Worm (Caenorhabditis elegans) whole organism, L3 larva: ENCODE results near the gene F55C12.6.

Experiments used
- aly-2 ChIP-seq: fragments of 150-350 bp; optimal IDR thresholded peaks from 2 replicates; lab custom pipeline; 2014; ENCODE audit warnings: missing biosample characterization, missing genetic modification characterization
- ama-1 ChIP-seq: fragments of 150-350 bp; optimal IDR thresholded peaks from 2 replicates; lab custom pipeline; 2018
- ceh-16 ChIP-seq: sonication (generic microtip); optimal IDR thresholded peaks from 2 replicates; lab custom pipeline; 2017; ENCODE audit warnings: missing biosample characterization, missing genetic modification characterization
- ceh-82 ChIP-seq: fragments of 150-350 bp; optimal IDR thresholded peaks from 2 replicates; lab custom pipeline; 2014; ENCODE audit warnings: missing biosample characterization, missing genetic modification characterization
- daf-12 ChIP-seq: fragments of 150-350 bp; optimal IDR thresholded peaks from 2 replicates; lab custom pipeline; 2014; ENCODE audit warnings: missing biosample characterization, missing genetic modification reagents, missing genetic modification characterization
- egl-27 ChIP-seq: sonication (generic microtip); optimal IDR thresholded peaks from 4 replicates; lab custom pipeline; 2017; ENCODE audit warnings: missing biosample characterization, missing genetic modification reagents, missing genetic modification characterization
- elt-1 ChIP-seq: fragments of 150-350 bp; optimal IDR thresholded peaks from 2 replicates; lab custom pipeline; 2014; ENCODE audit warnings: missing biosample characterization, missing genetic modification characterization
- elt-2 ChIP-seq: sonication (generic microtip); optimal IDR thresholded peaks from 2 replicates; lab custom pipeline; 2016; ENCODE audit warnings: missing genetic modification reagents, mild to moderate bottlenecking, missing genetic modification characterization, missing compliant biosample characterization
- elt-3 ChIP-seq, 3 experiments: fragments of 150-350 bp in 1 of 3; sonication (generic microtip) in 2 of 3; optimal IDR thresholded peaks; 2 replicates in 2 of 3; 4 replicates in 1 of 3; lab custom pipeline; 2014 to 2017; ENCODE audit warnings: missing biosample characterization in 3 of 3, missing genetic modification characterization in 3 of 3
- eor-1 ChIP-seq, 2 experiments: fragments of 150-350 bp; optimal IDR thresholded peaks; 2 replicates each; lab custom pipeline; 2014 to 2018; ENCODE audit warnings: missing biosample characterization in 2 of 2, missing genetic modification characterization in 2 of 2
- fkh-10 ChIP-seq: sonication (generic microtip); optimal IDR thresholded peaks from 2 replicates; lab custom pipeline; 2017; ENCODE audit warnings: missing biosample characterization, missing genetic modification reagents, missing genetic modification characterization
- fkh-2 ChIP-seq: fragments of 150-350 bp; optimal IDR thresholded peaks from 2 replicates; lab custom pipeline; 2014; ENCODE audit warnings: missing biosample characterization, missing genetic modification reagents, missing genetic modification characterization
- fos-1 ChIP-seq: fragments of 150-350 bp; optimal IDR thresholded peaks from 2 replicates; lab custom pipeline; 2014; ENCODE audit warnings: missing biosample characterization, missing genetic modification characterization
- hmg-11 ChIP-seq: sonication (generic microtip); optimal IDR thresholded peaks from 2 replicates; lab custom pipeline; 2016; ENCODE audit warnings: missing genetic modification characterization, missing compliant biosample characterization
- mdl-1 ChIP-seq: fragments of 150-350 bp; optimal IDR thresholded peaks from 2 replicates; lab custom pipeline; 2014; ENCODE audit warnings: missing biosample characterization, missing genetic modification characterization
- mml-1 ChIP-seq: fragments of 150-350 bp; sonication (generic microtip); optimal IDR thresholded peaks from 3 replicates; lab custom pipeline; 2014; ENCODE audit warnings: missing biosample characterization, missing genetic modification characterization
- nfya-1 ChIP-seq: sonication (generic microtip); optimal IDR thresholded peaks from 2 replicates; lab custom pipeline; 2017; ENCODE audit warnings: missing genetic modification characterization, mild to moderate bottlenecking, missing compliant biosample characterization, antibody characterized with exemption, moderate library complexity; ENCODE audit not compliant: insufficient read depth
- nhr-11 ChIP-seq: fragments of 150-350 bp; optimal IDR thresholded peaks from 2 replicates; lab custom pipeline; 2014; ENCODE audit warnings: missing biosample characterization, missing genetic modification characterization
- nhr-12 ChIP-seq: fragments of 150-350 bp; optimal IDR thresholded peaks from 2 replicates; lab custom pipeline; 2014; ENCODE audit warnings: missing biosample characterization, missing genetic modification characterization
- nhr-23 ChIP-seq: fragments of 150-350 bp; optimal IDR thresholded peaks from 2 replicates; lab custom pipeline; 2014; ENCODE audit warnings: missing biosample characterization, missing genetic modification reagents, missing genetic modification characterization
- nhr-237 ChIP-seq: fragments of 150-350 bp; optimal IDR thresholded peaks from 2 replicates; lab custom pipeline; 2014; ENCODE audit warnings: missing biosample characterization, missing genetic modification characterization
- nhr-25 ChIP-seq: sonication (generic microtip); optimal IDR thresholded peaks from 2 replicates; lab custom pipeline; 2017; ENCODE audit warnings: missing biosample characterization, missing genetic modification characterization
- nhr-28 ChIP-seq: fragments of 150-350 bp; optimal IDR thresholded peaks from 2 replicates; lab custom pipeline; 2014; ENCODE audit warnings: missing biosample characterization, missing genetic modification characterization
- nhr-76 ChIP-seq: fragments of 150-350 bp; sonication (generic microtip); optimal IDR thresholded peaks from 5 replicates; lab custom pipeline; 2014; ENCODE audit warnings: missing biosample characterization, missing genetic modification characterization
- nhr-77 ChIP-seq: fragments of 150-350 bp; optimal IDR thresholded peaks from 2 replicates; lab custom pipeline; 2014; ENCODE audit warnings: missing biosample characterization, missing genetic modification characterization
- pha-4 ChIP-seq: fragments of 150-350 bp; optimal IDR thresholded peaks from 2 replicates; lab custom pipeline; 2014; ENCODE audit warnings: missing biosample characterization, missing genetic modification reagents, missing genetic modification characterization
- pqm-1 ChIP-seq: fragments of 150-350 bp; optimal IDR thresholded peaks from 2 replicates; lab custom pipeline; 2017; ENCODE audit warnings: missing biosample characterization, missing genetic modification characterization, inconsistent platforms
- sea-2 ChIP-seq: fragments of 150-350 bp; sonication (generic microtip); optimal IDR thresholded peaks from 4 replicates; lab custom pipeline; 2014; ENCODE audit warnings: missing biosample characterization, missing genetic modification reagents, missing genetic modification characterization
- snpc-4 ChIP-seq: fragments of 150-350 bp; optimal IDR thresholded peaks from 2 replicates; lab custom pipeline; 2014; ENCODE audit warnings: missing biosample characterization, missing genetic modification characterization
- tbx-2 ChIP-seq: sonication (generic microtip); optimal IDR thresholded peaks from 2 replicates; lab custom pipeline; 2016; ENCODE audit warnings: mild to moderate bottlenecking, missing genetic modification characterization, missing compliant biosample characterization
- unc-39 ChIP-seq: sonication (generic microtip); optimal IDR thresholded peaks from 4 replicates; lab custom pipeline; 2017; ENCODE audit warnings: missing biosample characterization, missing genetic modification characterization
- unc-62 ChIP-seq: fragments of 150-350 bp; sonication (generic microtip); optimal IDR thresholded peaks from 4 replicates; lab custom pipeline; 2014; ENCODE audit warnings: missing biosample characterization, missing genetic modification reagents, missing genetic modification characterization
- zag-1 ChIP-seq: fragments of 150-350 bp; optimal IDR thresholded peaks from 2 replicates; lab custom pipeline; 2014; ENCODE audit warnings: missing biosample characterization, missing genetic modification characterization
- ztf-11 ChIP-seq: fragments of 150-350 bp; optimal IDR thresholded peaks from 2 replicates; lab custom pipeline; 2014; ENCODE audit warnings: missing biosample characterization, missing genetic modification characterization
- ztf-4 ChIP-seq: fragments of 150-350 bp; optimal IDR thresholded peaks from 2 replicates; lab custom pipeline; 2014; ENCODE audit warnings: missing biosample characterization, missing genetic modification characterization

The F55C12.6 gene

DNA sequence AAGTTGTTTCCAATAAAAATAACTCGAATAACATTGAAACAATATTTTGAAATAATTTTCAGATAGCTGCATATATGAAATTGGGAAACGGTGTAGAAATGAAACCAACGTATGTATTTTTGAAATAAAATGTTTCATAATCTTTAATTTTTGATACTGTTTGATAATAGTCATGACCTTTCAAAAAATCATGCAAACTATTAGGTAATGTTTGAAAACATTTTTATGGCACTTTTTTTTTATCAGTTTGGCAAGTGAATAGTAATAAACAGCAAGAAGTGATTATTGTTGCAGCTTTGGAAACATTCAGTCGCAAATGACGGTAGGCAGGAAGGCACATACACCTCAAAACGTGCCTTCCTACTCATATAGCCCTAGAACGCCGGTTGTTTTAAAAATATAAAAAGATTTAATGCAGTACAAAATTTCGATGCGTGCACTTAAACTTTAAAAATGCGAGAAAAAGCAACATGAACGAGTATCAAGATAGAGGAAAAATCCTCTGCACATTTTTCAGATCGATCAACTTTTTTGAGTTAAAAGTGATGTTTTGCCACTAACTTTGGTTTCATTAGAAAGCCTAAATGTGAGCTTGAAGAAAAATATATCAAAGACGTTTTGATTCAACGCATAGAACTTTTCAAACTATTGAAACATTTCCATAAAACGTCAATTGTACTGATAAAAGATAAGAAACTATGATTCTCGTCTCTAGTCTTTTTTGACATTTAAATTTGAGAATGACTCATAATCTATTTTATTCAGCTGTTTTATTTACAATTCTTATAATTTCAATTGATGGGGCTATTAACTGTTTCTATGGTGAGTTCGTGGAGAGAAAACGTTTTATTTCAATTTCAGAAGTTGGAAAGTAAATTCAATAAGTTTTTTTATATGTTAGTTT is 10.3 kb downstream of the F55C12.6 start, which contains the start of gene F55C12.19:
TSS of gene F55C12.19 (plus strand) at position 735 of the 904 bp plus-strand sequence.
- TF ChIP-seq pqm-1 (tag; lab: Kevin White, UChicago) (peak; percentile 69), elt-2 (peak; percentile 66), egl-27 (no peak), elt-3 (tag; optimal IDR thresholded peaks at IDR 0.05; lab: Kevin White, UChicago) (no peak), fos-1 (peak; percentile 11), pha-4 (peak; percentile 30)

DNA sequence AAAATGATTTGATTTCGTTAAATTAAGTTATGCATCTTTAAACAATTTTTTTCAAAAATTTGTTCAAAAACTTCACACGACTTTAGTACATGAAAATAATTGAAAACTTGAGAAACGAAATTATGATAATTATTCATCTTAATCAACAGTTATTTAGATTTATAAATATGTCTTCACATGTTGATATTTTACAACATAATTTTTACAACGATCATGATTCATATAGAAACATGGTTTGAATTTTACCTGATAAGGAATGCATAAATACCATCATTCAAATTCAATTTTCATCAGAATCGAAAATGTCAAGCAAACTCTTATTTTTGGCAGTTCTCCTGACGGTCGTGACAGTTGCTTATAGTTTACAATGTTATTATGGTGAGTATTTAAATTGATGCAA is 12.1 kb downstream of the F55C12.6 start, which contains the start of gene tag-234:
TSS of gene tag-234 (plus strand) at position 301 of the 400 bp plus-strand sequence.
- no peak for TF ChIP-seq nhr-237 (tag; lab: Kevin White, UChicago)
- TF ChIP-seq elt-2, result peak; percentile 68
- TF ChIP-seq snpc-4 (tag; lab: Kevin White, UChicago), result no peak
- TF ChIP-seq pqm-1 (tag; lab: Kevin White, UChicago), result peak; percentile 47

DNA sequence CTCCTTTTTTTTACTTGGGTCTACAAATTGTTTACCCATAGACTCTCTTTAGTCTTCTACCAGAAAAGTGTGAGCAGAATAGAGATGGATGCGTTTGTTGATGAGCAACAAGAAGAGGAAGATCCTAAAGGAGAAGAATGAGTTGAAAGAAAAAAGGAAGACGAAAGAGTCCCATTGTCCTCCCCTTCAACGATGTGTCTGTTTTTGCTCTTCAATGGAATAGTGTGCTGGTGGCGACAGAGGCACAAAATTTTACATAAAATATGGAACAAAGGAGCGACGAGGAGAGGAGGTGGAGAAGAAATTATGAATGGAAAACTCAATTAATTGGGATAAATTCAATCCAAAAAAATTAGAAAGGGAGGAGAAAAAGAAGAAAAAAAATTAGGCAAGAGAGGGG is 15.3 kb downstream of the F55C12.6 start:
- TF ChIP-seq nhr-23 (tag; lab: Kevin White, UChicago) (no peak), nhr-12 (tag; lab: Kevin White, UChicago) (no peak), sea-2 (no peak), hmg-11 (tag; lab: Kevin White, UChicago) (no peak), elt-2 (no peak), mml-1 (tag; lab: Kevin White, UChicago) (no peak), ama-1 (lab: Kevin White, UChicago) (no peak), zag-1 (no peak), nhr-237 (tag; lab: Kevin White, UChicago) (no peak), aly-2 (no peak), daf-12 (tag; lab: Kevin White, UChicago) (no peak), fkh-10 (GFP tag; lab: Kevin White, UChicago) (peak; percentile 76), eor-1 (tag; optimal IDR thresholded peaks at IDR 0.05; lab: Kevin White, UChicago) (no peak), nfya-1 (tag; lab: Kevin White, UChicago) (peak; percentile 7), ceh-16 (tag; lab: Kevin White, UChicago) (no peak), nhr-76 (tag; lab: Kevin White, UChicago) (no peak)
- TF ChIP-seq, all 47 proteins: peak for 2

DNA sequence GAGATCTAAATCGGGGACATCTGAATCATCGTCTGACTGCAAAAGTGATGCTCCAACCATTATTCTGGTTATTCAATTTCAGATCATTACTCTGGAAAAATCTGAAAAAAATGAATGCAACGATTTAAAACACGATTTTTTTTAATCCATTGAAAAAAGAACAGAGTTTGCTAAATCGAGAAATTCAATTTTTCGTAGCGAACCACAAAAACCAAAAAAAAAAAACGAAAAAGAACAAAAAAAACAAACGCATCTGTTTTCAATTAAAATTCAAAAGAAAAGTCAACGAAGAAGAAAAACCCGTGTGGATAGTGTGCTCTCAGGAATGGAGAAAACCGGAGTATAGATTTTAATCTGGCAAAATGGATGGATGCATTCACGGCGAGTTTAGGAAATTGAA is 17.6 kb downstream of the F55C12.6 start, which contains the start of gene F55C12.4:
TSS of gene F55C12.4 (minus strand) at position 101 of the 400 bp plus-strand sequence.
- TF ChIP-seq nhr-28 (no peak), unc-62 (GFP tag; lab: Kevin White, UChicago) (no peak), ceh-82 (no peak), fkh-2 (tag; lab: Kevin White, UChicago) (no peak), ztf-11 (tag; lab: Kevin White, UChicago) (no peak), mdl-1 (tag; lab: Kevin White, UChicago) (no peak), nhr-77 (tag; lab: Kevin White, UChicago) (no peak), sea-2 (no peak), elt-2 (no peak), tbx-2 (tag; lab: Kevin White, UChicago) (no peak), elt-1 (tag; lab: Kevin White, UChicago) (no peak), pha-4 (no peak), ztf-4 (no peak), unc-39 (tag; lab: Kevin White, UChicago) (no peak)

DNA sequence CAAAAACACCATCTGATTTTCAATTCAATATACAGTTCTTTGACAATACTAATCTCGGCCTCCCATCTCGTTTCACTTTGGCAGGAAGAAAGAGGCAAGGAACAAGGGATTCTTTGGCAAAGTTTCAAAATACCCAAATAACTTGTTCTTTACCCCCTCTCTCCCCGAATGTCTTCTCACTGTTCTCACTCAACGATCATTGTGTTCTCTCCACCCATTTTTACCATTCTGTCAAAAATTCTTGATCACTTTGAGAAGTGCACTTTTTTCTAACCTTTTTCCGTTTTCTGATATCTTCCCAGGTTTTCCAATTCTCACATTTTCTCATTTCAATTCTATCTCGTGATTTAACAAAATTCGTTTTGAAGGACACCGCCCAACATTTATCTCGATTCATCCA is 21.8 kb downstream of the F55C12.6 start, which contains the start of gene H41C03.1:
TSS of gene H41C03.1 (plus strand) at position 301 of the 400 bp plus-strand sequence.
- TF ChIP-seq egl-27, result no peak
- TF ChIP-seq ama-1 (lab: Kevin White, UChicago), result no peak
- TF ChIP-seq nhr-25, result no peak
- no peak for TF ChIP-seq nhr-23 (tag; lab: Kevin White, UChicago)
- no peak for TF ChIP-seq zag-1
- no peak for TF ChIP-seq elt-3 (tag; optimal IDR thresholded peaks at IDR 0.05; lab: Kevin White, UChicago)
- TF ChIP-seq nfya-1 (tag; lab: Kevin White, UChicago), result no peak
- no peak for TF ChIP-seq fkh-10 (GFP tag; lab: Kevin White, UChicago)
- no peak for TF ChIP-seq nhr-11 (tag; lab: Kevin White, UChicago)
- TF ChIP-seq nhr-77 (tag; lab: Kevin White, UChicago), result no peak
- no peak for TF ChIP-seq hmg-11 (tag; lab: Kevin White, UChicago)
- TF ChIP-seq ceh-82, result no peak
- no peak for TF ChIP-seq snpc-4 (tag; lab: Kevin White, UChicago)
- TF ChIP-seq unc-62 (GFP tag; lab: Kevin White, UChicago), result no peak
- TF ChIP-seq pha-4, result no peak
- TF ChIP-seq ceh-16 (tag; lab: Kevin White, UChicago), result no peak
- no peak for TF ChIP-seq nhr-12 (tag; lab: Kevin White, UChicago)
- no peak for TF ChIP-seq mml-1 (tag; lab: Kevin White, UChicago)
- TF ChIP-seq, all 47 proteins: peak for 0
